Worm (Caenorhabditis elegans): Measurements from ENCODE around the gene T07G12.2.

The T07G12.2 gene

ce11 chrIV:10512752-10513151 is 17.8 kb upstream of the T07G12.2 start (continued):
- TF ChIP-seq tra-1 (GFP tag; IDR thresholded peaks at IDR 0.05) = no peak
- TF ChIP-seq nhr-102 (tag; optimal IDR thresholded peaks at IDR 0.05) = no peak
- no peak for TF ChIP-seq ama-1 (optimal IDR thresholded peaks at IDR 0.05)
- no peak for TF ChIP-seq Y105C5A.15 (GFP tag; IDR thresholded peaks at IDR 0.05)
- TF ChIP-seq ceh-28 (tag; optimal IDR thresholded peaks at IDR 0.05) = no peak
- no peak for TF ChIP-seq F44E2.7 (GFP tag; IDR thresholded peaks at IDR 0.05)
- peak in 1 of 2 experiments; percentile 6 for TF ChIP-seq lsy-2 (tag; optimal IDR thresholded peaks at IDR 0.05)
- peak in 1 of 2 experiments; percentile 59 for TF ChIP-seq daf-16 (GFP tag; optimal IDR thresholded peaks at IDR 0.05)
- peak; percentile 20 for TF ChIP-seq daf-16 (tag; optimal IDR thresholded peaks at IDR 0.05)
- TF ChIP-seq F10B5.3 (tag; optimal IDR thresholded peaks at IDR 0.05) = no peak
- TF ChIP-seq lin-38 (GFP tag; IDR thresholded peaks at IDR 0.05) = no peak
- no peak for TF ChIP-seq ZK337.2 (GFP tag; IDR thresholded peaks at IDR 0.05)
- TF ChIP-seq nhr-237 (tag; optimal IDR thresholded peaks at IDR 0.05) = no peak
- TF ChIP-seq nhr-6 (tag; optimal IDR thresholded peaks at IDR 0.05) = no peak
- TF ChIP-seq ctbp-1 (GFP tag; IDR thresholded peaks at IDR 0.05) = no peak
- TF ChIP-seq lin-39 (tag; optimal IDR thresholded peaks at IDR 0.05) = no peak
- TF ChIP-seq egl-27 (tag; optimal IDR thresholded peaks at IDR 0.05) = no peak
- TF ChIP-seq Y75B8A.6 (GFP tag; IDR thresholded peaks at IDR 0.05) = no peak
- no peak for TF ChIP-seq set-16 (GFP tag; IDR thresholded peaks at IDR 0.05)
- no peak for TF ChIP-seq nhr-111 (GFP tag; optimal IDR thresholded peaks at IDR 0.05)
- peak; percentile 0 for TF ChIP-seq hlh-11 (tag; optimal IDR thresholded peaks at IDR 0.05)
- no peak for TF ChIP-seq lin-13 (GFP tag; optimal IDR thresholded peaks at IDR 0.05)
- peak; percentile 79 for TF ChIP-seq aha-1 (tag)
- TF ChIP-seq attf-4 (tag; optimal IDR thresholded peaks at IDR 0.05) = no peak
- no peak for TF ChIP-seq jun-1 (tag; optimal IDR thresholded peaks at IDR 0.05)
- TF ChIP-seq nhr-76 (tag; optimal IDR thresholded peaks at IDR 0.05) = no peak
- no peak for TF ChIP-seq ceh-82 (tag; optimal IDR thresholded peaks at IDR 0.05)
- no peak for TF ChIP-seq unc-39 (tag; optimal IDR thresholded peaks at IDR 0.05)

- TF ChIP-seq hlh-11 (tag; optimal IDR thresholded peaks at IDR 0.05) = peak; percentile 54
- peak in 1 of 2 experiments; percentile 10 for TF ChIP-seq hif-1 (tag; optimal IDR thresholded peaks at IDR 0.05)
- TF ChIP-seq hlh-30 (tag; optimal IDR thresholded peaks at IDR 0.05; ENCODE audit: insufficient read depth) = peak; percentile 60
- no peak for TF ChIP-seq mep-1 (tag; optimal IDR thresholded peaks at IDR 0.05)
- TF ChIP-seq php-3 (GFP tag; IDR thresholded peaks at IDR 0.05) = no peak
- TF ChIP-seq pqm-1 (tag; optimal IDR thresholded peaks at IDR 0.05) = peak; percentile 3
- peak; percentile 59 for TF ChIP-seq dve-1 (tag; optimal IDR thresholded peaks at IDR 0.05; ENCODE audit: insufficient read depth)
Measured at ce11 chrIV:10513266-10513665, 17.2 kb upstream of the T07G12.2 start.

- no peak for TF ChIP-seq nhr-111 (GFP tag; optimal IDR thresholded peaks at IDR 0.05)
- no peak for TF ChIP-seq lin-13 (GFP tag; optimal IDR thresholded peaks at IDR 0.05)
- TF ChIP-seq php-3 (GFP tag; IDR thresholded peaks at IDR 0.05) = no peak
- no peak for TF ChIP-seq unc-130 (GFP tag; optimal IDR thresholded peaks at IDR 0.05)
- no peak for TF ChIP-seq hif-1 (tag; optimal IDR thresholded peaks at IDR 0.05)
- no peak for TF ChIP-seq T26A8.4 (GFP tag; IDR thresholded peaks at IDR 0.05)
Measured at ce11 chrIV:10515128-10515527, 15.4 kb upstream of the T07G12.2 start, which contains the start of gene C02F4.4. Gene C02F4.4 (minus strand): TSS chrIV:10515228.

- TF ChIP-seq nhr-48 (tag; optimal IDR thresholded peaks at IDR 0.05) (no peak), lin-1 (GFP tag; IDR thresholded peaks at IDR 0.05) (no peak), snpc-4 (tag; optimal IDR thresholded peaks at IDR 0.05) (no peak), R02D3.7 (tag; optimal IDR thresholded peaks at IDR 0.05) (no peak), saeg-2 (GFP tag; IDR thresholded peaks at IDR 0.05) (no peak), dve-1 (tag; optimal IDR thresholded peaks at IDR 0.05; ENCODE audit: insufficient read depth) (no peak), madf-9 (GFP tag; conservative IDR thresholded peaks at IDR 0.05) (no peak), arid-1 (GFP tag; conservative IDR thresholded peaks at IDR 0.05) (no peak), daf-16 (GFP tag; optimal IDR thresholded peaks at IDR 0.05) (no peak), daf-16 (tag; optimal IDR thresholded peaks at IDR 0.05) (no peak), lin-15B (tag; optimal IDR thresholded peaks at IDR 0.05) (no peak), F26F4.8 (GFP tag; conservative IDR thresholded peaks at IDR 0.05) (no peak), T20F7.1 (GFP tag; optimal IDR thresholded peaks at IDR 0.05) (no peak), zip-2 (tag; optimal IDR thresholded peaks at IDR 0.05) (no peak), lin-38 (GFP tag; IDR thresholded peaks at IDR 0.05) (no peak)
Measured at ce11 chrIV:10518652-10519051, 11.9 kb upstream of the T07G12.2 start.
